Worm (Caenorhabditis elegans) whole organism, L4 larva: Measurements from ENCODE around the gene F36H1.12.

Source experiments
- ces-1 ChIP-seq: fragments of 150-350 bp; sonication (generic microtip); optimal IDR thresholded peaks from 4 replicates; lab custom pipeline; 2014; ENCODE audit warnings: missing biosample characterization, missing genetic modification reagents, missing genetic modification characterization
- nhr-11 ChIP-seq: fragments of 150-350 bp; optimal IDR thresholded peaks from 2 replicates; lab custom pipeline; 2014; ENCODE audit warnings: missing biosample characterization, missing genetic modification characterization

ce11 chrIV:11030117-11030516 is 23.4 kb downstream of the F36H1.12 start:
- TF ChIP-seq nhr-11 (no peak), ces-1 (GFP tag; lab: Kevin White, UChicago) (no peak)
